Worm (Caenorhabditis elegans) whole organism, L4/young adult: ENCODE data around the gene R10H10.7.

Experiments
- W03F9.2 ChIP-seq: fragments of 150-350 bp; optimal IDR thresholded peaks from 2 replicates; lab custom pipeline; 2014; ENCODE audit warnings: missing biosample characterization, missing genetic modification characterization
- dao-5 ChIP-seq: sonication (generic microtip); optimal IDR thresholded peaks from 2 replicates; lab custom pipeline; 2016; ENCODE audit warnings: missing genotype, missing genetic modification characterization, moderate library complexity, missing compliant biosample characterization
- him-1 ChIP-seq: sonication (generic microtip); optimal IDR thresholded peaks from 2 replicates; lab custom pipeline; 2016; ENCODE audit warnings: missing genotype, missing genetic modification reagents, missing genetic modification characterization, missing compliant biosample characterization

DNA sequence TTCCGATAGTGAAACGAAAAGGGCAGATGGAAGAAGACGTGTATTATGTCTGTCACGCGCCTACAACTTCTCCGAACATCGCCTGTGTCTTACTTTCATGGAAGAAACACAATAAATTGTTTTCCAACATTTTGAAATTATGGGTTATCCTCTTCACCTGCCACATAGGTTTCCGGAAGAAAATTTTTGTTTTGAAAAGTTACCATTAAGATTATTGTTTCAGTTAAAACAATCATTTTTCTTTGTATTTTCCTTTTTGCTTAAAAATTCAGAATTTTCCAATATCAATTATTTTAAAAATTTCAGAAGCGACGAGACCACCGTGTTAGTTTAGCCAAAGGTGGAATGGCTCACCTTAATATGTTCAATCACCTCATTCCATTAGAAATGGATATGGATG lies 39.1 kb downstream of the R10H10.7 start, which contains the start of gene mask-1:
- no peak for TF ChIP-seq him-1 (tag; lab: Kevin White, UChicago)
- no peak for TF ChIP-seq W03F9.2 (tag; lab: Kevin White, UChicago)
- TF ChIP-seq dao-5 (tag; lab: Kevin White, UChicago), result no peak
